Fruit fly (Drosophila melanogaster) whole organism, adult: ENCODE data around the gene sdt.
A peak's percentile ranks its signal among the peaks of the same experiment; 100 is the strongest.

Experiments
- CG11617 ChIP-seq: fragments of 200-800 bp; sonication (Bioruptor generic); optimal IDR thresholded peaks from 2 replicates; lab custom pipeline; 2017; ENCODE audit warnings: mild to moderate bottlenecking, missing biosample characterization, missing genetic modification reagents, missing genetic modification characterization
- CG12768 ChIP-seq: fragments of 200-800 bp; sonication (Bioruptor generic); optimal IDR thresholded peaks from 2 replicates; lab custom pipeline; 2017; ENCODE audit warnings: missing biosample characterization, missing genetic modification characterization, mild to moderate bottlenecking, moderate library complexity, missing genetic modification reagents
- CG14711 ChIP-seq: fragments of 200-800 bp; sonication (Bioruptor generic); optimal IDR thresholded peaks from 2 replicates; lab custom pipeline; 2018; ENCODE audit warnings: missing biosample characterization, mild to moderate bottlenecking, missing genetic modification characterization, moderate library complexity
- CG1620 ChIP-seq: fragments of 200-800 bp; sonication (Bioruptor generic); optimal IDR thresholded peaks from 2 replicates; lab custom pipeline; 2016; ENCODE audit warnings: missing biosample characterization, missing genetic modification characterization
- CG33017 ChIP-seq: fragments of 200-800 bp; sonication (Bioruptor generic); optimal IDR thresholded peaks from 2 replicates; lab custom pipeline; 2018; ENCODE audit warnings: missing biosample characterization, mild to moderate bottlenecking, missing genetic modification characterization, moderate library complexity
- CG5204 ChIP-seq: fragments of 200-800 bp; sonication (Bioruptor generic); optimal IDR thresholded peaks from 2 replicates; lab custom pipeline; 2016; ENCODE audit warnings: missing biosample characterization, missing genetic modification characterization
- CG7045 ChIP-seq: fragments of 200-800 bp; sonication (Bioruptor generic); optimal IDR thresholded peaks from 2 replicates; lab custom pipeline; 2017; ENCODE audit warnings: missing biosample characterization, mild to moderate bottlenecking, missing genetic modification characterization
- CG7101 ChIP-seq: fragments of 200-800 bp; sonication (Bioruptor generic); optimal IDR thresholded peaks from 2 replicates; lab custom pipeline; 2018; ENCODE audit warnings: missing biosample characterization, mild to moderate bottlenecking, missing genetic modification characterization, moderate library complexity
- Clk ChIP-seq: fragments of 200-800 bp; sonication (Bioruptor generic); optimal IDR thresholded peaks from 2 replicates; lab custom pipeline; 2017; ENCODE audit warnings: missing biosample characterization, missing genetic modification characterization
- Crg-1 ChIP-seq: fragments of 200-800 bp; sonication (Bioruptor generic); optimal IDR thresholded peaks from 2 replicates; lab custom pipeline; 2016; ENCODE audit warnings: missing biosample characterization, missing genetic modification characterization
- Hr96 ChIP-seq: fragments of 200-800 bp; sonication (Bioruptor generic); optimal IDR thresholded peaks from 2 replicates; lab custom pipeline; 2016; ENCODE audit warnings: missing biosample characterization, missing genetic modification characterization
- Mnt ChIP-seq: fragments of 200-800 bp; sonication (Bioruptor generic); optimal IDR thresholded peaks from 2 replicates; lab custom pipeline; 2016; ENCODE audit warnings: missing biosample characterization, mild to moderate bottlenecking, missing genetic modification characterization
- bab1 ChIP-seq: fragments of 200-800 bp; sonication (Bioruptor generic); optimal IDR thresholded peaks from 3 replicates; lab custom pipeline; 2019; ENCODE audit warnings: missing biosample characterization, mild to moderate bottlenecking, missing genetic modification characterization, moderate library complexity
- cic ChIP-seq: fragments of 200-800 bp; sonication (Bioruptor generic); optimal IDR thresholded peaks from 2 replicates; lab custom pipeline; 2017; ENCODE audit warnings: missing biosample characterization, mild to moderate bottlenecking, missing genetic modification characterization, moderate library complexity
- cnc ChIP-seq, 2 experiments: fragments of >200 bp; optimal IDR thresholded peaks; 2 replicates each; lab custom pipeline; 2017
- kay ChIP-seq: fragments of 200-800 bp; sonication (Bioruptor generic); peaks from one replicate; lab custom pipeline; 2016; ENCODE audit warnings: missing biosample characterization, missing genetic modification characterization, borderline replicate concordance
- ovo ChIP-seq: fragments of 200-800 bp; sonication (Bioruptor generic); optimal IDR thresholded peaks from 2 replicates; lab custom pipeline; 2016; ENCODE audit warnings: missing biosample characterization, missing genetic modification characterization
- pad ChIP-seq: fragments of 200-800 bp; sonication (Bioruptor generic); optimal IDR thresholded peaks from 3 replicates; lab custom pipeline; 2017; ENCODE audit warnings: missing biosample characterization, missing genetic modification characterization, mild to moderate bottlenecking, moderate library complexity, missing genetic modification reagents
- tj ChIP-seq: fragments of 200-800 bp; sonication (Bioruptor generic); optimal IDR thresholded peaks from 3 replicates; lab custom pipeline; 2017; ENCODE audit warnings: missing biosample characterization, mild to moderate bottlenecking, missing genetic modification characterization, moderate library complexity
- toe ChIP-seq: fragments of 200-800 bp; sonication (Bioruptor generic); optimal IDR thresholded peaks from 2 replicates; lab custom pipeline; 2016; ENCODE audit warnings: missing biosample characterization, missing genetic modification characterization

The sdt gene

dm6 chrX:8140707-8141106 lies 37.6 kb upstream of the sdt start:
- TF ChIP-seq tj (GFP tag; lab: Kevin White, UChicago) (no peak), bab1 (GFP tag; lab: Kevin White, UChicago) (no peak), Mnt (GFP tag; lab: Kevin White, UChicago) (no peak), Hr96 (no peak)

- peak; percentile 97 for TF ChIP-seq ovo (GFP tag; lab: Kevin White, UChicago)
- TF ChIP-seq Mnt (GFP tag; lab: Kevin White, UChicago) = peak; percentile 44
- peak; percentile 57 for TF ChIP-seq CG11617
- no peak for TF ChIP-seq CG7045
- no peak for TF ChIP-seq CG14711 (tag; lab: Kevin White, UChicago)
- TF ChIP-seq tj (GFP tag; lab: Kevin White, UChicago) = peak; percentile 84
- peak; percentile 98 for TF ChIP-seq pad (GFP tag; lab: Kevin White, UChicago)
- TF ChIP-seq Clk (GFP tag; lab: Kevin White, UChicago) = no peak
- TF ChIP-seq CG33017 (tag; lab: Kevin White, UChicago) = no peak
- TF ChIP-seq CG7101 (tag; lab: Kevin White, UChicago) = peak; percentile 16
- TF ChIP-seq cic = peak; percentile 43
- peak; percentile 38 for TF ChIP-seq CG12768 (GFP tag; lab: Kevin White, UChicago)
- TF ChIP-seq Crg-1 (GFP tag; lab: Kevin White, UChicago) = peak; percentile 8
Observed at dm6 chrX:8141353-8142066, 36.8 kb upstream of the sdt start.

dm6 chrX:8142067-8142462 lies 36.3 kb upstream of the sdt start, which contains the start of gene Smox:
Smox (minus strand) TSS chrX:8142279.
- TF ChIP-seq CG14711 (tag; lab: Kevin White, UChicago) = peak; percentile 22
- TF ChIP-seq cic = no peak
- TF ChIP-seq Mnt (GFP tag; lab: Kevin White, UChicago) = no peak
- peak; percentile 18 for TF ChIP-seq CG33017 (tag; lab: Kevin White, UChicago)
- no peak for TF ChIP-seq CG5204 (GFP tag; lab: Kevin White, UChicago)

- TF ChIP-seq Mnt (GFP tag; lab: Kevin White, UChicago) (peak; percentile 90), cic (peak; percentile 42), bab1 (GFP tag; lab: Kevin White, UChicago) (peak; percentile 99), cnc (optimal IDR thresholded peaks at IDR 0.05; lab: Kevin White, UChicago) (no peak), CG1620 (GFP tag; lab: Kevin White, UChicago) (peak; percentile 93), CG11617 (peak; percentile 94), CG7045 (peak; percentile 78), Hr96 (no peak), tj (GFP tag; lab: Kevin White, UChicago) (peak; percentile 81), CG12768 (GFP tag; lab: Kevin White, UChicago) (peak; percentile 83), toe (peak; percentile 87), ovo (GFP tag; lab: Kevin White, UChicago) (peak; percentile 67), CG14711 (tag; lab: Kevin White, UChicago) (peak; percentile 100), Clk (GFP tag; lab: Kevin White, UChicago) (peak; percentile 30), pad (GFP tag; lab: Kevin White, UChicago) (peak; percentile 80), kay (GFP tag; lab: Kevin White, UChicago) (no peak), CG7101 (tag; lab: Kevin White, UChicago) (peak; percentile 95), Crg-1 (GFP tag; lab: Kevin White, UChicago) (peak; percentile 85), CG5204 (GFP tag; lab: Kevin White, UChicago) (peak; percentile 82), CG33017 (tag; lab: Kevin White, UChicago) (peak; percentile 83)
Observed at dm6 chrX:8143537-8143936, 34.8 kb upstream of the sdt start, which contains the start of gene CG17982. CG17982 (minus strand) TSS chrX:8143835.

- TF ChIP-seq cic (no peak), Hr96 (no peak), CG1620 (GFP tag; lab: Kevin White, UChicago) (peak; percentile 44), CG14711 (tag; lab: Kevin White, UChicago) (peak; percentile 66), pad (GFP tag; lab: Kevin White, UChicago) (peak; percentile 13), bab1 (GFP tag; lab: Kevin White, UChicago) (peak; percentile 77), cnc (optimal IDR thresholded peaks at IDR 0.05; lab: Kevin White, UChicago) (no peak), CG7045 (no peak), CG11617 (peak; percentile 57), Crg-1 (GFP tag; lab: Kevin White, UChicago) (peak; percentile 22), CG12768 (GFP tag; lab: Kevin White, UChicago) (no peak), tj (GFP tag; lab: Kevin White, UChicago) (peak; percentile 43), CG7101 (tag; lab: Kevin White, UChicago) (peak; percentile 61), toe (no peak), Mnt (GFP tag; lab: Kevin White, UChicago) (peak; percentile 73), CG5204 (GFP tag; lab: Kevin White, UChicago) (no peak), kay (GFP tag; lab: Kevin White, UChicago) (no peak), CG33017 (tag; lab: Kevin White, UChicago) (no peak), Clk (GFP tag; lab: Kevin White, UChicago) (no peak), ovo (GFP tag; lab: Kevin White, UChicago) (no peak)
Observed at dm6 chrX:8145501-8146157, 32.7 kb upstream of the sdt start, which contains the start of the genes alpha-PheRS and CG2129. alpha-PheRS (minus strand) TSS chrX:8145602. CG2129 (plus strand) TSS chrX:8145839.
